Worm (Caenorhabditis elegans): ENCODE measurements around the gene F58A6.9.

Gene F58A6.9

DNA sequence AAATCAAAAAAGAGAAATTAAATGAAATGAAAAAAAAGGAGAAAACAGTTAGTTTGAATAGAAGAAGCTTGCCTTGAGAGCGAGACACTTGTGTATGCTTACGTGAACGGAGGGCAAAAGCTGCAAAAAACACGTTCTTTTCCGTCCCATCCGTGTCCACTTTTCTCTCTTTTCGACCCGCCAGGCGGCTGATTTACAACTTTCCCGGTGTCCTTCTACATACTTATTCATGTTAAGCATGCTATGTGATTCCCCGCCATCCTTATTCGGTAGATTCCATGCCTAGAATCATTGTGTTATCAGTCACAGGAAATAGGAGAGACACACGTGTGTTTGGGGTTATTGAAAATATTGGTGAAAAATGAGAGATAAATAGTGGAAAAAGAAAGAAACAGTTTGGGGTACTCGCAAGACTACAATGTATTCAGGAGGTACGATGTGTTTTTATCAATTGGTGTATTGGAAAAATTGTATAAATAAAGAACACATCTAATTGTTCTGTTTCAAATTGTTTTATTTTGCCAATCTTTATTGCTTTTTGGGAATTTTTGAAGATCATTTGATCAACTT is 16.6 kb downstream of the F58A6.9 start, which contains the start of gene nas-29:
nas-29 (minus strand) TSS at position 92 of the 570 bp plus-strand sequence.
- TF ChIP-seq F37B4.10 (GFP tag; IDR thresholded peaks at IDR 0.05) (no peak), dox-1 (GFP tag; IDR thresholded peaks at IDR 0.05) (0 out of 2 replicates have a peak, but pooled peaks have one; percentile 29), nhr-80 (tag; optimal IDR thresholded peaks at IDR 0.05) (peak; percentile 79)

DNA sequence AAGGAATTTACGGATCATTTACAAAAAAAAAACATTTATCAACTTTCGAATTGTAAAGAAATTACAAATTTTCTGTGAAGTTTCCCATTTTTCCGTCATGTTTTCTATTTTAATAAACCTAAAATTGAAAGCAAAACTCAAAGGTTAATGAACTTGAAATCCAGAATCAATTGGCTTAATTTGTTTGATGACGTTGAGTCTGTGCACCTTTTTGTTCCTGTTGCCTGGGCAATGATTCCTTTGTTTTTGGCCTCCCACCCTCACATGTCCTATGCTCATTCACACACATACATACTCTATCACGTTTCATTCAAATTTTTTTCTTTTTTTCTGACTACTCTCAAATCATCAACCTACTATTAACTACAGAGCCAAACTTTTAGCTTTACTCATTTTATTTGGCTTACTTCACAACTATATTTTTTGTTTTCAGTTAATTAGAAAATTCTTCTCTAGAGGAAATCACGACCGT is 22.3 kb downstream of the F58A6.9 start, which contains the start of gene F58A6.2:
F58A6.2 (plus strand) TSS at position 422 of the 472 bp plus-strand sequence.
- no peak for TF ChIP-seq ccch-3 (GFP tag; optimal IDR thresholded peaks at IDR 0.05)
- TF ChIP-seq unc-130 (GFP tag; optimal IDR thresholded peaks at IDR 0.05): no peak
- TF ChIP-seq mxl-1 (tag; optimal IDR thresholded peaks at IDR 0.05): no peak
- no peak for TF ChIP-seq hmg-1.2 (GFP tag; IDR thresholded peaks at IDR 0.05)
- no peak for TF ChIP-seq F55B11.4 (tag; optimal IDR thresholded peaks at IDR 0.05; ENCODE audit: borderline replicate concordance, insufficient read depth)
- TF ChIP-seq ets-4 (GFP tag; optimal IDR thresholded peaks at IDR 0.05): no peak
- no peak for TF ChIP-seq let-526 (GFP tag; IDR thresholded peaks at IDR 0.05)
- TF ChIP-seq attf-6 (GFP tag; IDR thresholded peaks at IDR 0.05): no peak
- no peak for TF ChIP-seq lin-35 (GFP tag; optimal IDR thresholded peaks at IDR 0.05)

DNA sequence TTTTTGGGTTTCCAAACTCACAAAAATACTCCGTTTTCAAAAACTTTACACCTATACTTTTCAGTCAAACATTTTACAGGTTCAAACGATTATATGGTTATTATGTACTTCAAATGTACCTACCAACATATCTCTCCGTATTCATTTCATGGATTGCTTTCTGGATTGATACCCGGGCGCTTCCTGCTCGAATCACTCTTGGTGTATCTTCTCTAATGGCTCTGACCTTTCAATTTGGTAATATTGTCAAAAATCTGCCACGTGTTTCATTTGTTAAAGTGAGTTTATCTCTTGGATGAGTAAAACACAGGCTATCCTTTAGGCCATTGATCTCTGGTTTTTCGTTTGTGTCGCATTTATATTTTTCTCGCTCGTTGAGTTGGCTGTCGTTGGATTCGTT is 26.9 kb downstream of the F58A6.9 start:
- TF ChIP-seq B0019.2 (GFP tag; conservative IDR thresholded peaks at IDR 0.05) (no peak), madf-8 (GFP tag; conservative IDR thresholded peaks at IDR 0.05) (no peak), snpc-1.3 (tag; optimal IDR thresholded peaks at IDR 0.05; ENCODE audit: insufficient read depth) (no peak), hlh-12 (tag; optimal IDR thresholded peaks at IDR 0.05) (no peak), lin-26 (GFP tag; IDR thresholded peaks at IDR 0.05) (no peak), hmg-20 (GFP tag; IDR thresholded peaks at IDR 0.05) (no peak), athp-1 (tag; optimal IDR thresholded peaks at IDR 0.05) (no peak)

DNA sequence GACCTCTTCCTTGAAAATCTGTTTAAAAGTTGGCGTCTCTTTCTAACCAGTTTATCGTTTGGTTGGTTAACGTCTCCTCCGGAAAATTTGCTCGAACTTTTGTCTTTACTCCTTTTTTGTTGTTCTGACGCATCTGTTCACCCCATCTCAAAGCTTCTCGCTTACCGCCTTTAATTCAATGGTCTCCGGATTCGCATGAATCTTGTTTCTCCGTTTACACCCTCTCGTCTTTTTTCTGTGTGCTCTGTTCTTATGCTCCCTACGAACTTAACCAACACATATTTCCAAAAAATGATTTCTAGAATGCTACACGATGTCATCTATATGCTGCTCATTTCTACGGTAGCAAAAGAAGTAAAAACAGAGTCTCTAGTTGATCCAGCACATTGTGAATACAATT is 28.6 kb downstream of the F58A6.9 start, which contains the start of gene lgc-56:
lgc-56 (plus strand) TSS at position 301 of the 400 bp plus-strand sequence.
- TF ChIP-seq Y56A3A.18 (GFP tag; IDR thresholded peaks at IDR 0.05) (no peak), cebp-2 (GFP tag; IDR thresholded peaks at IDR 0.05) (no peak), pbrm-1 (GFP tag; IDR thresholded peaks at IDR 0.05) (no peak), aptf-3 (GFP tag; IDR thresholded peaks at IDR 0.05) (no peak), snpc-1.3 (tag; optimal IDR thresholded peaks at IDR 0.05; ENCODE audit: insufficient read depth) (no peak), egrh-3 (GFP tag; IDR thresholded peaks at IDR 0.05) (no peak), C17E4.6 (GFP tag; IDR thresholded peaks at IDR 0.05) (no peak), athp-1 (tag; optimal IDR thresholded peaks at IDR 0.05) (no peak), egl-18 (GFP tag; IDR thresholded peaks at IDR 0.05) (no peak), hsf-1 (GFP tag; IDR thresholded peaks at IDR 0.05) (no peak), ztf-18 (tag; optimal IDR thresholded peaks at IDR 0.05) (no peak)

DNA sequence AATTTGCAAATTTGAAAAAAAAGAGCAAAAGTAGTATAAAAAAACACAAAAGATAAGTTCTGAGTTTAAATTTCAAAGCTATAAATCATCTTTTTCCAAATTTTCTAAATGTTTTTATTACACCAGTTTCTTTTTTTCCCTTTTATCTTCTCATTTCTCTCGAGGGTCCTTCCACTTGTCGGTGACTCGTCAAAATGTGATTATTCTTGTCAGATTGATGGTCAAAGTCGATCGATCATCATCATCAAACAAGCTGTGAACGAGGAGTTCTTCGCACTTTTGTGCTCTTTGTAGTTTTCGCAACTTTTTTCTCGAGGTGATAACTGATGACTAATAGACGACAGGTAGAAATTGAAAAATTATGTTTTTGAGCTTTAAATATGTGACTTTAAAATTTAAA is 38.1 kb downstream of the F58A6.9 start:
- no peak for TF ChIP-seq snpc-3.4 (tag; optimal IDR thresholded peaks at IDR 0.05)
- TF ChIP-seq hlh-12 (tag; optimal IDR thresholded peaks at IDR 0.05): no peak

DNA sequence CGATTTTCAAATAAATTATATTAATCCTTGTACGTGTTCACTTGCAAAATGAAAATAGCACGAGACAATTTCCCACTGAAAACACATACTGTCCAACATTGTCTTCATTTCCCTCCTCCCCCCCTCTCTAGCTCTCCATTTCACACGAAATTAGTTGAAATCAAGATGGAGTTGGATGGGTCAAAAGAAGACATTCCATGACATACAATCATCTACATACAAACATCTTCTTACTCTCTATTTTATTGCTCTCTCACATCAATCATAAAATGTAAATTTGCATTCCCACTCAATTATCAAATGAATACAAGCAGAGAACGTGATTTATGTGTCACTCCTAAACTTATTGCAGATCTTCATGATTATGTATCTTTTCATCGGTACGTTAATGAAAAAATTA is 42.9 kb downstream of the F58A6.9 start, which contains the start of gene srsy-1:
srsy-1 (plus strand) TSS at position 301 of the 400 bp plus-strand sequence.
- TF ChIP-seq rec-8 (tag; optimal IDR thresholded peaks at IDR 0.05): no peak
- TF ChIP-seq K11D2.4 (GFP tag; IDR thresholded peaks at IDR 0.05): no peak
- no peak for TF ChIP-seq unc-62 (GFP tag; optimal IDR thresholded peaks at IDR 0.05)
